Worm (Caenorhabditis elegans) whole organism, young adult: Measurements from ENCODE around the gene Y32H12A.7.
A peak's percentile ranks its signal among the peaks of the same experiment; 100 is the strongest.

ENCODE experiments used
- B0336.3 ChIP-seq: fragments of 200-800 bp; sonication (Bioruptor generic); IDR thresholded peaks from 2 replicates; pipeline ENCODE4 v1.3.6; 2022; ENCODE audit warnings: missing genetic modification characterization, missing compliant biosample characterization
- C06A6.2 ChIP-seq: fragments of 200-800 bp; sonication (Bioruptor generic); conservative IDR thresholded peaks from 2 replicates; pipeline ENCODE4 v1.3.6; 2022; ENCODE audit warnings: missing genetic modification characterization, missing compliant biosample characterization
- D2030.7 ChIP-seq: fragments of 200-800 bp; sonication (Bioruptor generic); IDR thresholded peaks from 2 replicates; pipeline ENCODE4 v1.3.6; 2022; ENCODE audit warnings: missing genetic modification reagents, missing genetic modification characterization, missing compliant biosample characterization
- F10E7.11 ChIP-seq: sonication (generic microtip); optimal IDR thresholded peaks from 2 replicates; lab custom pipeline; 2017; ENCODE audit warnings: mild to moderate bottlenecking, missing genetic modification characterization, moderate library complexity, missing compliant biosample characterization
- F33H1.4 ChIP-seq: fragments of 200-800 bp; sonication (Bioruptor generic); IDR thresholded peaks from 2 replicates; pipeline ENCODE4 v1.3.6; 2022; ENCODE audit warnings: missing genetic modification reagents, missing genetic modification characterization, missing compliant biosample characterization
- F55B11.4 ChIP-seq: sonication (generic microtip); optimal IDR thresholded peaks from 2 replicates; lab custom pipeline; 2016; ENCODE audit warnings: missing compliant biosample characterization, missing genetic modification characterization, borderline replicate concordance; ENCODE audit not compliant: insufficient read depth
- K11D2.4 ChIP-seq: fragments of 200-800 bp; sonication (Bioruptor generic); IDR thresholded peaks from 2 replicates; pipeline ENCODE4 v1.3.6; 2022; ENCODE audit warnings: missing genetic modification reagents, missing genetic modification characterization, missing compliant biosample characterization
- K12H6.12 ChIP-seq: fragments of 200-800 bp; sonication (Bioruptor generic); optimal IDR thresholded peaks from 2 replicates; lab custom pipeline; 2018; ENCODE audit warnings: mild to moderate bottlenecking, missing genetic modification characterization, missing compliant biosample characterization
- Y67H2A.10 ChIP-seq: fragments of 200-800 bp; sonication (Bioruptor generic); conservative IDR thresholded peaks from 2 replicates; pipeline ENCODE4 v1.3.6; 2022; ENCODE audit warnings: missing genetic modification reagents, missing genetic modification characterization, missing compliant biosample characterization
- Y95B8A.8 ChIP-seq: fragments of 200-800 bp; sonication (Bioruptor generic); IDR thresholded peaks from 2 replicates; pipeline ENCODE4 v1.3.6; 2022; ENCODE audit warnings: missing genetic modification reagents, missing genetic modification characterization, missing compliant biosample characterization
- ama-1 ChIP-seq, 3 experiments: fragments of 150-350 bp in 1 of 3; sonication (generic microtip) in 2 of 3; optimal IDR thresholded peaks; 2 replicates each; lab custom pipeline; 2014 to 2018; ENCODE audit warnings: missing biosample characterization in 2 of 3, missing genetic modification characterization in 2 of 3, missing genetic modification reagents in 2 of 3
- atf-7 ChIP-seq: sonication (generic microtip); optimal IDR thresholded peaks from 2 replicates; lab custom pipeline; 2017; ENCODE audit warnings: mild to moderate bottlenecking, missing genetic modification characterization, missing compliant biosample characterization
- bed-2 ChIP-seq: fragments of 200-800 bp; sonication (Bioruptor generic); IDR thresholded peaks from 2 replicates; pipeline ENCODE4 v1.3.6; 2022; ENCODE audit warnings: missing genetic modification reagents, missing genetic modification characterization, missing compliant biosample characterization
- ceh-27 ChIP-seq: fragments of 200-800 bp; sonication (Bioruptor generic); optimal IDR thresholded peaks from 2 replicates; lab custom pipeline; 2018; ENCODE audit warnings: mild to moderate bottlenecking, missing genetic modification characterization, moderate library complexity, missing compliant biosample characterization
- ceh-40 ChIP-seq: fragments of 200-800 bp; sonication (Bioruptor generic); IDR thresholded peaks from 2 replicates; pipeline ENCODE4 v1.3.6; 2022; ENCODE audit warnings: missing genetic modification characterization, missing compliant biosample characterization
- ceh-58 ChIP-seq: fragments of 200-800 bp; sonication (Bioruptor generic); IDR thresholded peaks from 2 replicates; pipeline ENCODE4 v1.3.6; 2022; ENCODE audit warnings: missing genetic modification characterization, missing compliant biosample characterization
- ceh-79 ChIP-seq: sonication (generic microtip); optimal IDR thresholded peaks from 2 replicates; lab custom pipeline; 2017; ENCODE audit warnings: mild to moderate bottlenecking, missing genetic modification characterization, missing compliant biosample characterization
- dpff-1 ChIP-seq: sonication (generic microtip); optimal IDR thresholded peaks from 2 replicates; lab custom pipeline; 2017; ENCODE audit warnings: mild to moderate bottlenecking, missing genetic modification characterization, missing compliant biosample characterization
- dpl-1 ChIP-seq: fragments of 150-350 bp; optimal IDR thresholded peaks from 2 replicates; lab custom pipeline; 2014; ENCODE audit warnings: missing biosample characterization, missing genetic modification reagents, missing genetic modification characterization
- him-1 ChIP-seq: sonication (generic microtip); optimal IDR thresholded peaks from 2 replicates; lab custom pipeline; 2016; ENCODE audit warnings: missing genotype, missing genetic modification reagents, missing genetic modification characterization, missing compliant biosample characterization
- lag-1 ChIP-seq: fragments of 200-800 bp; sonication (Bioruptor generic); IDR thresholded peaks from 2 replicates; pipeline ENCODE4 v1.3.6; 2022; ENCODE audit warnings: missing genetic modification reagents, missing genetic modification characterization, missing compliant biosample characterization
- let-526 ChIP-seq: fragments of 200-800 bp; sonication (Bioruptor generic); IDR thresholded peaks from 2 replicates; pipeline ENCODE4 v1.3.6; 2022; ENCODE audit warnings: missing genetic modification reagents, missing genetic modification characterization, missing compliant biosample characterization
- lin-26 ChIP-seq: fragments of 200-800 bp; sonication (Bioruptor generic); IDR thresholded peaks from 2 replicates; pipeline ENCODE4 v1.3.6; 2022; ENCODE audit warnings: missing genetic modification reagents, missing genetic modification characterization, missing compliant biosample characterization
- lin-54 ChIP-seq: fragments of 200-800 bp; sonication (Bioruptor generic); optimal IDR thresholded peaks from 2 replicates; lab custom pipeline; 2018; ENCODE audit warnings: mild to moderate bottlenecking, missing genetic modification characterization, missing compliant biosample characterization
- lir-1 ChIP-seq: fragments of 200-800 bp; sonication (Bioruptor generic); conservative IDR thresholded peaks from 2 replicates; pipeline ENCODE4 v1.3.6; 2022; ENCODE audit warnings: missing genetic modification reagents, missing genetic modification characterization, missing compliant biosample characterization
- lsl-1 ChIP-seq: fragments of 200-800 bp; sonication (Bioruptor generic); optimal IDR thresholded peaks from 2 replicates; lab custom pipeline; 2018; ENCODE audit warnings: mild to moderate bottlenecking, missing genetic modification characterization, moderate library complexity, missing compliant biosample characterization
- madf-10 ChIP-seq: sonication (generic microtip); optimal IDR thresholded peaks from 2 replicates; lab custom pipeline; 2016; ENCODE audit warnings: mild to moderate bottlenecking, missing genetic modification characterization, missing compliant biosample characterization
- madf-6 ChIP-seq: fragments of 200-800 bp; sonication (Bioruptor generic); IDR thresholded peaks from 2 replicates; pipeline ENCODE4 v1.3.6; 2022; ENCODE audit warnings: missing genetic modification reagents, missing genetic modification characterization, missing compliant biosample characterization
- madf-8 ChIP-seq: fragments of 200-800 bp; sonication (Bioruptor generic); conservative IDR thresholded peaks from 2 replicates; pipeline ENCODE4 v1.3.6; 2022; ENCODE audit warnings: missing genetic modification reagents, missing genetic modification characterization, missing compliant biosample characterization
- mel-28 ChIP-seq: sonication (generic microtip); optimal IDR thresholded peaks from 2 replicates; lab custom pipeline; 2016; ENCODE audit warnings: borderline replicate concordance, mild to moderate bottlenecking, missing genetic modification characterization, missing compliant biosample characterization
- nfya-2 ChIP-seq: fragments of 200-800 bp; sonication (Bioruptor generic); IDR thresholded peaks from 2 replicates; pipeline ENCODE4 v1.3.6; 2022; ENCODE audit warnings: missing genetic modification reagents, missing genetic modification characterization, missing compliant biosample characterization
- nhr-179 ChIP-seq: sonication (generic microtip); optimal IDR thresholded peaks from 2 replicates; lab custom pipeline; 2016; ENCODE audit warnings: mild to moderate bottlenecking, missing genetic modification characterization, missing compliant biosample characterization
- nhr-27 ChIP-seq: fragments of 200-800 bp; sonication (Bioruptor generic); optimal IDR thresholded peaks from 2 replicates; lab custom pipeline; 2018; ENCODE audit warnings: mild to moderate bottlenecking, missing genetic modification characterization, moderate library complexity, missing compliant biosample characterization
- rcor-1 ChIP-seq: fragments of 200-800 bp; sonication (Bioruptor generic); IDR thresholded peaks from 2 replicates; pipeline ENCODE4 v1.3.6; 2022; ENCODE audit warnings: missing genetic modification reagents, missing genetic modification characterization, missing compliant biosample characterization
- rec-8 ChIP-seq, 2 experiments: sonication (generic microtip); optimal IDR thresholded peaks; 2 replicates each; lab custom pipeline; 2016; ENCODE audit warnings: mild to moderate bottlenecking in 2 of 2, missing genetic modification characterization in 2 of 2, missing genetic modification reagents in 2 of 2, missing genotype in 2 of 2, missing biosample characterization in 1 of 2, missing compliant biosample characterization in 1 of 2, moderate library complexity in 1 of 2
- repo-1 ChIP-seq: sonication (generic microtip); optimal IDR thresholded peaks from 2 replicates; lab custom pipeline; 2017; ENCODE audit warnings: mild to moderate bottlenecking, missing genetic modification characterization, missing compliant biosample characterization
- snpc-4 ChIP-seq, 5 experiments: fragments of 150-350 bp in 1 of 5; sonication (generic microtip) in 4 of 5; optimal IDR thresholded peaks; 2 replicates each; lab custom pipeline; 2014 to 2018; ENCODE audit warnings: missing genetic modification characterization in 5 of 5, missing biosample characterization in 3 of 5, antibody characterized with exemption in 2 of 5, mild to moderate bottlenecking in 2 of 5, missing compliant biosample characterization in 2 of 5, missing genotype in 2 of 5, moderate library complexity in 2 of 5, missing genetic modification reagents in 1 of 5
- somi-1 ChIP-seq: fragments of 200-800 bp; sonication (Bioruptor generic); optimal IDR thresholded peaks from 2 replicates; lab custom pipeline; 2018; ENCODE audit warnings: mild to moderate bottlenecking, missing genetic modification characterization, missing compliant biosample characterization
- unc-130 ChIP-seq: sonication (generic microtip); optimal IDR thresholded peaks from 2 replicates; lab custom pipeline; 2016; ENCODE audit warnings: missing genetic modification reagents, missing genetic modification characterization, missing compliant biosample characterization
- zim-3 ChIP-seq: sonication (generic microtip); optimal IDR thresholded peaks from 2 replicates; lab custom pipeline; 2017; ENCODE audit warnings: mild to moderate bottlenecking, missing genetic modification characterization, moderate library complexity, missing compliant biosample characterization
- ztf-26 ChIP-seq: sonication (generic microtip); optimal IDR thresholded peaks from 2 replicates; lab custom pipeline; 2017; ENCODE audit warnings: missing genetic modification characterization, missing compliant biosample characterization
- ztf-3 ChIP-seq: fragments of 200-800 bp; sonication (Bioruptor generic); optimal IDR thresholded peaks from 2 replicates; lab custom pipeline; 2018; ENCODE audit warnings: mild to moderate bottlenecking, missing genetic modification characterization, missing compliant biosample characterization
- ztf-6 ChIP-seq: fragments of 200-800 bp; sonication (Bioruptor generic); IDR thresholded peaks from 2 replicates; pipeline ENCODE4 v1.3.6; 2022; ENCODE audit warnings: missing genetic modification reagents, missing genetic modification characterization, missing compliant biosample characterization

The Y32H12A.7 gene

ce11 chrIII:5349250-5349649 is 36.0 kb downstream of the Y32H12A.7 start, which contains the start of gene thoc-5 (continued):
- TF ChIP-seq lsl-1 (GFP tag; lab: Kevin White, UChicago) (peak; percentile 49), madf-10 (tag; lab: Kevin White, UChicago) (peak; percentile 32), snpc-4 (GFP tag; optimal IDR thresholded peaks at IDR 0.05; lab: Kevin White, UChicago) (no peak), snpc-4 (tag; optimal IDR thresholded peaks at IDR 0.05; lab: Kevin White, UChicago) (peak in 1 of 4 experiments; percentile 12), rec-8 (tag; optimal IDR thresholded peaks at IDR 0.05; lab: Kevin White, UChicago) (peak; percentile 45 to 56), let-526 (GFP tag; lab: Robert Waterston, UW) (peak; percentile 69), dpl-1 (GFP tag; lab: Kevin White, UChicago) (peak; percentile 83), ztf-26 (tag; lab: Kevin White, UChicago) (no peak), madf-8 (peak; percentile 47), D2030.7 (GFP tag; lab: Robert Waterston, UW) (peak; percentile 22; the same call in 1 of the 2 replicates), zim-3 (peak; percentile 32), F10E7.11 (tag; lab: Kevin White, UChicago) (peak; percentile 38), lag-1 (GFP tag; lab: Robert Waterston, UW) (0 out of 2 replicates have a peak, but pooled peaks have one; percentile 74), atf-7 (tag; lab: Kevin White, UChicago) (no peak), ceh-79 (tag; lab: Kevin White, UChicago) (no peak), rcor-1 (GFP tag; lab: Robert Waterston, UW) (peak; percentile 69), B0336.3 (GFP tag; lab: Robert Waterston, UW) (no peak), lir-1 (GFP tag; lab: Robert Waterston, UW) (peak; percentile 84), K12H6.12 (tag; lab: Kevin White, UChicago) (peak; percentile 63)

ce11 chrIII:5346017-5346416 is 39.2 kb downstream of the Y32H12A.7 start, which contains the start of gene glrx-21:
TSS of gene glrx-21 (minus strand) at chrIII:5346117.
- TF ChIP-seq him-1 (tag; lab: Kevin White, UChicago) (no peak), Y95B8A.8 (GFP tag; lab: Robert Waterston, UW) (no peak), lsl-1 (GFP tag; lab: Kevin White, UChicago) (no peak), ceh-40 (no peak), dpl-1 (GFP tag; lab: Kevin White, UChicago) (no peak), F33H1.4 (GFP tag; lab: Robert Waterston, UW) (no peak), dpff-1 (tag; lab: Kevin White, UChicago) (no peak), K11D2.4 (GFP tag; lab: Robert Waterston, UW) (no peak), ztf-3 (GFP tag; lab: Kevin White, UChicago) (no peak), bed-2 (GFP tag; lab: Robert Waterston, UW) (no peak), ztf-6 (GFP tag; lab: Robert Waterston, UW) (no peak), lin-26 (GFP tag; lab: Robert Waterston, UW) (no peak), somi-1 (GFP tag; lab: Kevin White, UChicago) (no peak), F55B11.4 (tag; lab: Kevin White, UChicago) (no peak), nhr-179 (tag; lab: Kevin White, UChicago) (no peak), lag-1 (GFP tag; lab: Robert Waterston, UW) (no peak), madf-6 (GFP tag; lab: Robert Waterston, UW) (no peak)

- TF ChIP-seq ama-1 (optimal IDR thresholded peaks at IDR 0.05; lab: Kevin White, UChicago) (no peak), ama-1 (GFP tag; optimal IDR thresholded peaks at IDR 0.05; lab: Kevin White, UChicago) (no peak), C06A6.2 (GFP tag; lab: Robert Waterston, UW) (no peak), repo-1 (tag; lab: Kevin White, UChicago) (no peak), Y67H2A.10 (GFP tag; lab: Robert Waterston, UW) (no peak), let-526 (GFP tag; lab: Robert Waterston, UW) (no peak), mel-28 (tag; lab: Kevin White, UChicago) (no peak), madf-6 (GFP tag; lab: Robert Waterston, UW) (no peak), ceh-27 (no peak), unc-130 (GFP tag; lab: Kevin White, UChicago) (no peak), lin-54 (GFP tag; lab: Kevin White, UChicago) (no peak), ceh-58 (GFP tag; lab: Robert Waterston, UW) (no peak), rec-8 (tag; optimal IDR thresholded peaks at IDR 0.05; lab: Kevin White, UChicago) (no peak), nhr-27 (tag; lab: Kevin White, UChicago) (no peak), nfya-2 (GFP tag; lab: Robert Waterston, UW) (no peak)
- TF ChIP-seq, all 124 proteins: peak for 0
These were observed 40.7 kb downstream of the Y32H12A.7 start for ce11 chrIII:5344561-5344960.
